Worm (Caenorhabditis elegans) whole organism, L4 larva: ENCODE measurements around the gene srlf-21.

ENCODE experiments used
- F10B5.3 ChIP-seq: sonication (generic microtip); optimal IDR thresholded peaks from 2 replicates; lab custom pipeline; 2016; ENCODE audit warnings: mild to moderate bottlenecking, missing genetic modification characterization, missing compliant biosample characterization
- F44E2.7 ChIP-seq: fragments of 200-800 bp; sonication (Bioruptor generic); IDR thresholded peaks from 2 replicates; pipeline ENCODE4 v2.1.2; 2022; ENCODE audit warnings: missing genetic modification characterization, missing compliant biosample characterization
- T26A8.4 ChIP-seq: fragments of 200-800 bp; sonication (Bioruptor generic); IDR thresholded peaks from 2 replicates; pipeline ENCODE4 v1.3.6; 2022; ENCODE audit warnings: missing genetic modification characterization, missing compliant biosample characterization
- Y75B8A.6 ChIP-seq: fragments of 200-800 bp; sonication (Bioruptor generic); IDR thresholded peaks from 2 replicates; pipeline ENCODE4 v1.3.6; 2022; ENCODE audit warnings: missing genetic modification reagents, missing genetic modification characterization, missing compliant biosample characterization
- ZK546.5 ChIP-seq, 2 experiments: sonication (generic microtip); optimal IDR thresholded peaks; 2 replicates each; lab custom pipeline; 2017; ENCODE audit warnings: missing biosample characterization in 2 of 2, missing genetic modification characterization in 2 of 2
- aha-1 ChIP-seq: fragments of 150-350 bp; peaks from one replicate; lab custom pipeline; 2014; ENCODE audit warnings: missing biosample characterization, missing genetic modification characterization
- ceh-20 ChIP-seq: fragments of 200-800 bp; sonication (Bioruptor generic); IDR thresholded peaks from 2 replicates; pipeline ENCODE4 v1.3.6; 2022; ENCODE audit warnings: missing genetic modification reagents, missing genetic modification characterization, missing compliant biosample characterization
- ceh-28 ChIP-seq: fragments of 150-350 bp; optimal IDR thresholded peaks from 2 replicates; lab custom pipeline; 2014; ENCODE audit warnings: missing biosample characterization, missing genetic modification reagents, missing genetic modification characterization
- ceh-62 ChIP-seq: sonication (generic microtip); optimal IDR thresholded peaks from 2 replicates; lab custom pipeline; 2017; ENCODE audit warnings: missing biosample characterization, missing genetic modification characterization
- ces-1 ChIP-seq: fragments of 150-350 bp; sonication (generic microtip); optimal IDR thresholded peaks from 4 replicates; lab custom pipeline; 2014; ENCODE audit warnings: missing biosample characterization, missing genetic modification reagents, missing genetic modification characterization
- ctbp-1 ChIP-seq: fragments of 200-800 bp; sonication (Bioruptor generic); IDR thresholded peaks from 2 replicates; pipeline ENCODE4 v1.3.6; 2022; ENCODE audit warnings: missing genetic modification reagents, missing genetic modification characterization, missing compliant biosample characterization
- daf-16 ChIP-seq, 3 experiments: sonication (generic microtip); optimal IDR thresholded peaks; 2 replicates each; lab custom pipeline; 2016 to 2017; ENCODE audit warnings: missing genetic modification characterization in 3 of 3, missing genetic modification reagents in 3 of 3, mild to moderate bottlenecking in 2 of 3, missing compliant biosample characterization in 2 of 3, missing biosample characterization in 1 of 3, moderate library complexity in 1 of 3
- dmd-6 ChIP-seq: fragments of 200-800 bp; sonication (Bioruptor generic); IDR thresholded peaks from 2 replicates; pipeline ENCODE4 v1.3.6; 2022; ENCODE audit warnings: missing genetic modification reagents, missing genetic modification characterization, missing compliant biosample characterization
- duxl-1 ChIP-seq: sonication (generic microtip); optimal IDR thresholded peaks from 2 replicates; lab custom pipeline; 2016; ENCODE audit warnings: mild to moderate bottlenecking, missing genetic modification characterization, moderate library complexity, missing compliant biosample characterization; ENCODE audit not compliant: poor library complexity
- dve-1 ChIP-seq: sonication (generic microtip); optimal IDR thresholded peaks from 2 replicates; lab custom pipeline; 2017; ENCODE audit warnings: antibody characterized with exemption, mild to moderate bottlenecking, missing genetic modification characterization, missing compliant biosample characterization; ENCODE audit not compliant: insufficient read depth
- egl-27 ChIP-seq: sonication (generic microtip); optimal IDR thresholded peaks from 3 replicates; lab custom pipeline; 2017; ENCODE audit warnings: missing biosample characterization, missing genetic modification reagents, missing genetic modification characterization
- egl-43 ChIP-seq: fragments of 200-800 bp; sonication (Bioruptor generic); IDR thresholded peaks from 2 replicates; pipeline ENCODE4 v1.3.6; 2022; ENCODE audit warnings: missing genetic modification reagents, missing genetic modification characterization, missing compliant biosample characterization
- hlh-11 ChIP-seq: fragments of 200-800 bp; sonication (Bioruptor generic); optimal IDR thresholded peaks from 2 replicates; lab custom pipeline; 2018; ENCODE audit warnings: mild to moderate bottlenecking, missing genetic modification characterization, missing compliant biosample characterization
- hlh-30 ChIP-seq: sonication (generic microtip); optimal IDR thresholded peaks from 2 replicates; lab custom pipeline; 2017; ENCODE audit warnings: antibody characterized with exemption, mild to moderate bottlenecking, missing genetic modification characterization, missing compliant biosample characterization; ENCODE audit not compliant: insufficient read depth
- jun-1 ChIP-seq: fragments of 150-350 bp; optimal IDR thresholded peaks from 2 replicates; lab custom pipeline; 2014; ENCODE audit warnings: missing biosample characterization, missing genetic modification reagents, missing genetic modification characterization
- lin-1 ChIP-seq: fragments of 200-800 bp; sonication (Bioruptor generic); IDR thresholded peaks from 2 replicates; pipeline ENCODE4 v1.3.6; 2022; ENCODE audit warnings: missing genetic modification reagents, missing genetic modification characterization, missing compliant biosample characterization
- lin-38 ChIP-seq: fragments of 200-800 bp; sonication (Bioruptor generic); IDR thresholded peaks from 2 replicates; pipeline ENCODE4 v1.3.6; 2022; ENCODE audit warnings: missing genetic modification reagents, missing genetic modification characterization, missing compliant biosample characterization
- mdl-1 ChIP-seq, 2 experiments: fragments of 150-350 bp in 1 of 2; sonication (generic microtip) in 1 of 2; optimal IDR thresholded peaks; 2 replicates each; lab custom pipeline; 2014 to 2017; ENCODE audit warnings: missing biosample characterization in 2 of 2, missing genetic modification characterization in 2 of 2
- mdt-29 ChIP-seq: fragments of 200-800 bp; sonication (Bioruptor generic); IDR thresholded peaks from 2 replicates; pipeline ENCODE4 v1.3.6; 2022; ENCODE audit warnings: missing genetic modification reagents, missing genetic modification characterization, missing compliant biosample characterization
- mep-1 ChIP-seq: fragments of 150-350 bp; sonication (generic microtip); optimal IDR thresholded peaks from 3 replicates; lab custom pipeline; 2014; ENCODE audit warnings: missing biosample characterization, missing genetic modification characterization
- mes-2 ChIP-seq: sonication (generic microtip); optimal IDR thresholded peaks from 2 replicates; lab custom pipeline; 2016; ENCODE audit warnings: missing genotype, mild to moderate bottlenecking, missing genetic modification characterization, missing compliant biosample characterization; ENCODE audit not compliant: poor library complexity, severe bottlenecking
- mxl-3 ChIP-seq: fragments of 200-800 bp; sonication (Bioruptor generic); optimal IDR thresholded peaks from 2 replicates; lab custom pipeline; 2018; ENCODE audit warnings: mild to moderate bottlenecking, missing genetic modification characterization, missing compliant biosample characterization
- nhr-10 ChIP-seq: fragments of 150-350 bp; optimal IDR thresholded peaks from 2 replicates; lab custom pipeline; 2014; ENCODE audit warnings: missing biosample characterization, missing genetic modification characterization
- nhr-237 ChIP-seq: sonication (generic microtip); optimal IDR thresholded peaks from 2 replicates; lab custom pipeline; 2017; ENCODE audit warnings: missing biosample characterization, missing genetic modification characterization
- nhr-25 ChIP-seq: sonication (generic microtip); optimal IDR thresholded peaks from 2 replicates; lab custom pipeline; 2017; ENCODE audit warnings: missing genetic modification characterization, mild to moderate bottlenecking, missing compliant biosample characterization, antibody characterized with exemption, moderate library complexity, borderline replicate concordance; ENCODE audit not compliant: insufficient read depth
- nhr-42 ChIP-seq: fragments of 200-800 bp; sonication (Bioruptor generic); IDR thresholded peaks from 2 replicates; pipeline ENCODE4 v1.3.6; 2022; ENCODE audit warnings: missing genetic modification characterization, missing compliant biosample characterization
- nhr-76 ChIP-seq: fragments of 150-350 bp; optimal IDR thresholded peaks from 2 replicates; lab custom pipeline; 2014; ENCODE audit warnings: missing biosample characterization, missing genetic modification characterization
- pha-4 ChIP-seq, 2 experiments: fragments of 150-350 bp in 1 of 2; fragments of 200-800 bp in 1 of 2; sonication (Bioruptor generic) in 1 of 2; IDR thresholded peaks in 1 of 2; optimal IDR thresholded peaks in 1 of 2; 2 replicates each; pipeline versions ENCODE4 v1.3.6 to Lab custom; 2014 to 2022; ENCODE audit warnings: missing genetic modification characterization in 2 of 2, missing genetic modification reagents in 2 of 2, missing biosample characterization in 1 of 2, missing compliant biosample characterization in 1 of 2
- pqm-1 ChIP-seq: sonication (generic microtip); optimal IDR thresholded peaks from 2 replicates; lab custom pipeline; 2017; ENCODE audit warnings: missing biosample characterization, missing genetic modification characterization
- saeg-2 ChIP-seq: fragments of 200-800 bp; sonication (Bioruptor generic); IDR thresholded peaks from 2 replicates; pipeline ENCODE4 v1.3.6; 2022; ENCODE audit warnings: missing genetic modification reagents, missing genetic modification characterization, missing compliant biosample characterization
- skn-1 ChIP-seq: fragments of 150-350 bp; optimal IDR thresholded peaks from 2 replicates; lab custom pipeline; 2014; ENCODE audit warnings: missing biosample characterization, missing genetic modification characterization
- snpc-4 ChIP-seq: fragments of 150-350 bp; optimal IDR thresholded peaks from 2 replicates; lab custom pipeline; 2014; ENCODE audit warnings: missing biosample characterization, missing genetic modification characterization
- spr-3 ChIP-seq: fragments of 200-800 bp; sonication (Bioruptor generic); optimal IDR thresholded peaks from 2 replicates; lab custom pipeline; 2018; ENCODE audit warnings: mild to moderate bottlenecking, missing genetic modification characterization, missing compliant biosample characterization
- vab-7 ChIP-seq: fragments of 200-800 bp; sonication (Bioruptor generic); IDR thresholded peaks from 2 replicates; pipeline ENCODE4 v1.3.6; 2022; ENCODE audit warnings: missing genetic modification reagents, missing genetic modification characterization, missing compliant biosample characterization
- zip-11 ChIP-seq: fragments of 200-800 bp; sonication (Bioruptor generic); IDR thresholded peaks from 2 replicates; pipeline ENCODE4 v1.3.6; 2022; ENCODE audit warnings: missing genetic modification characterization, missing compliant biosample characterization

The srlf-21 gene

DNA sequence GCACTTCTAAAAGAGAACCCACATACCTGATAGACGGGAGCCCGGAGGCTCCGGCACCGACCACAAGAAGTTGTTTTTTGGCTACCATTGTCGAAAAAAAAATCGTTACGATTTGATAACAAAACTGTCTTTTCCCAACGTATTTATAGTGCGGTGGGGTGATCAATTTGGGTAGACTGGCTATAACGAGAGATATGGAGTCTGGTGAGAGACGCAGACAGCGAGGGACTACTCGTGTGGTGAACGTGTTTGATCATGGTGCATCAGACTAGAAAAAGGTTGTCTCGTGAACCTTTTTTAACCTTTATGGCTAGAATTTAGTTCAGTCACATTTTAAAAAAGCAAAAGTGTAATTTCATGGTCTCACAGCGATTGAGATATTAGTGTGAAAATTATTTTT lies 13.1 kb upstream of the srlf-21 start, which contains the start of gene fmo-5 (continued):
- TF ChIP-seq spr-3 (GFP tag; lab: Kevin White, UChicago) (no peak), hlh-30 (tag; lab: Kevin White, UChicago) (peak; percentile 96), ceh-28 (tag; lab: Kevin White, UChicago) (no peak), F44E2.7 (GFP tag; lab: Robert Waterston, UW) (no peak), ctbp-1 (no peak), dve-1 (tag; lab: Kevin White, UChicago) (peak; percentile 59), egl-27 (tag; lab: Kevin White, UChicago) (no peak), jun-1 (tag; lab: Kevin White, UChicago) (no peak), nhr-10 (tag; lab: Kevin White, UChicago) (no peak), zip-11 (GFP tag; lab: Robert Waterston, UW) (no peak), mes-2 (tag; lab: Kevin White, UChicago) (peak; percentile 64), nhr-237 (tag; lab: Kevin White, UChicago) (no peak), duxl-1 (tag; lab: Kevin White, UChicago) (no peak), mxl-3 (peak; percentile 65), nhr-25 (no peak), snpc-4 (tag; lab: Kevin White, UChicago) (no peak), hlh-11 (tag; lab: Kevin White, UChicago) (peak; percentile 57), lin-1 (GFP tag; lab: Robert Waterston, UW) (no peak), daf-16 (GFP tag; optimal IDR thresholded peaks at IDR 0.05; lab: Kevin White, UChicago) (no peak), daf-16 (tag; optimal IDR thresholded peaks at IDR 0.05; lab: Kevin White, UChicago) (peak; percentile 51), saeg-2 (GFP tag; lab: Robert Waterston, UW) (no peak), pqm-1 (no peak), pha-4 (GFP tag; IDR thresholded peaks at IDR 0.05; lab: Robert Waterston, UW) (no peak), pha-4 (tag; optimal IDR thresholded peaks at IDR 0.05; lab: Kevin White, UChicago) (no peak), mdl-1 (tag; optimal IDR thresholded peaks at IDR 0.05; lab: Kevin White, UChicago) (peak; percentile 48 to 91), Y75B8A.6 (GFP tag; lab: Robert Waterston, UW) (no peak), T26A8.4 (GFP tag; lab: Robert Waterston, UW) (0 out of 2 replicates have a peak, but pooled peaks have one; percentile 31), F10B5.3 (tag; lab: Kevin White, UChicago) (no peak), lin-38 (peak; percentile 65; the same call in 1 of the 2 replicates), nhr-42 (GFP tag; lab: Robert Waterston, UW) (0 out of 2 replicates have a peak, but pooled peaks have one; percentile 31), dmd-6 (peak; percentile 75), vab-7 (GFP tag; lab: Robert Waterston, UW) (no peak), ceh-20 (GFP tag; lab: Robert Waterston, UW) (no peak), skn-1 (no peak), ceh-62 (tag; lab: Kevin White, UChicago) (no peak), mep-1 (no peak), ces-1 (GFP tag; lab: Kevin White, UChicago) (no peak), nhr-76 (tag; lab: Kevin White, UChicago) (no peak), ZK546.5 (tag; optimal IDR thresholded peaks at IDR 0.05; lab: Kevin White, UChicago) (no peak), egl-43 (GFP tag; lab: Robert Waterston, UW) (no peak)

DNA sequence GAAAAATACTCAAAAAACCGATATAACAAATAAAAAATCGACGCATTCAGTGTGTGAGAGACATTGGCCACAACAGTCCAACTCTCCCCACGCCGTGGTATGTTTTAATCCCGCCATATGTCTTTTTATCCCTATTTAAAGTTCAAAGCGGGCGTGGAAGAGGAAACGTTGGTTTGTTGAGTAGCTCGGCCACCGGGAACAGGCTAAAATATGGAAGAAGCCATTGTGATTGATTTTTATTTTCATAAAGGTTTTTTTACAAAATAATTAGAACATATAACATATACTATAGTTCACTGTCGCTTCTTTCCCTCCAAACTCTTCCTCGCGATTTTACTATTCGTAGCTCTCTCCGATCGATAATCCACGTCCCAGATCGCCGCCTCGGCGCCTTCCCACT lies 8.8 kb upstream of the srlf-21 start, which contains the start of gene nas-32:
TSS of gene nas-32 (minus strand) at position 101 of the 400 bp plus-strand sequence.
- TF ChIP-seq aha-1 (tag; lab: Kevin White, UChicago) (peak; percentile 30), mdt-29 (GFP tag; lab: Robert Waterston, UW) (no peak)
